Worm (Caenorhabditis elegans): ENCODE results near the gene dohh-1.

ce11 chrII:10533985-10534384 is 45.8 kb upstream of the dohh-1 start:
- no peak for TF ChIP-seq ztf-23 (GFP tag; IDR thresholded peaks at IDR 0.05)
- TF ChIP-seq T22C8.4 (GFP tag; IDR thresholded peaks at IDR 0.05), result no peak
- TF ChIP-seq tab-1 (GFP tag; IDR thresholded peaks at IDR 0.05), result no peak
- TF ChIP-seq ref-1 (GFP tag; conservative IDR thresholded peaks at IDR 0.05), result no peak
- no peak for TF ChIP-seq klf-2 (GFP tag; conservative IDR thresholded peaks at IDR 0.05)
- TF ChIP-seq flt-1 (GFP tag; IDR thresholded peaks at IDR 0.05), result no peak
- no peak for TF ChIP-seq ztf-29 (GFP tag; IDR thresholded peaks at IDR 0.05)
- TF ChIP-seq med-1 (GFP tag; optimal IDR thresholded peaks at IDR 0.05; ENCODE audit: insufficient read depth), result no peak
- no peak for TF ChIP-seq cog-1 (tag; optimal IDR thresholded peaks at IDR 0.05)
